Fruit fly (Drosophila melanogaster) whole organism, embryonic: ENCODE results near the gene Nckx30C.
A peak's percentile ranks its signal among the peaks of the same experiment; 100 is the strongest.

ENCODE experiments used
- Adf1 ChIP-seq: fragments of 200-800 bp; sonication (Bioruptor generic); IDR thresholded peaks from 2 replicates; pipeline ENCODE4 v1.3.6; 2022; ENCODE audit warnings: missing biosample characterization, missing genetic modification characterization
- Bdp1 ChIP-seq: fragments of 200-800 bp; sonication (Bioruptor generic); optimal IDR thresholded peaks from 3 replicates; lab custom pipeline; 2016; ENCODE audit warnings: missing biosample characterization, missing genetic modification characterization
- Bgb ChIP-seq: fragments of 200-800 bp; sonication (Bioruptor generic); IDR thresholded peaks from 2 replicates; pipeline ENCODE4 v1.3.6; 2022; ENCODE audit warnings: missing biosample characterization, missing genetic modification characterization; ENCODE audit not compliant: partially characterized antibody
- CG13296 ChIP-seq: fragments of 200-800 bp; sonication (Bioruptor generic); optimal IDR thresholded peaks from 3 replicates; lab custom pipeline; 2018; ENCODE audit warnings: missing biosample characterization, mild to moderate bottlenecking, missing genetic modification characterization
- CG1832 ChIP-seq: fragments of 200-800 bp; sonication (Bioruptor generic); optimal IDR thresholded peaks from 2 replicates; lab custom pipeline; 2017; ENCODE audit warnings: missing biosample characterization, mild to moderate bottlenecking, missing genetic modification characterization, inconsistent platforms
- CG3163 ChIP-seq: fragments of 200-800 bp; sonication (Bioruptor generic); optimal IDR thresholded peaks from 3 replicates; lab custom pipeline; 2016; ENCODE audit warnings: missing biosample characterization, missing genetic modification characterization
- CG32532 ChIP-seq: fragments of 200-800 bp; sonication (Bioruptor generic); IDR thresholded peaks from 2 replicates; pipeline ENCODE4 v1.3.6; 2022; ENCODE audit warnings: missing biosample characterization, missing genetic modification characterization
- CG3281 ChIP-seq: fragments of 200-800 bp; sonication (Bioruptor generic); optimal IDR thresholded peaks from 3 replicates; lab custom pipeline; 2017; ENCODE audit warnings: missing biosample characterization, mild to moderate bottlenecking, missing genetic modification characterization
- CG33213 ChIP-seq: fragments of 200-800 bp; sonication (Bioruptor generic); optimal IDR thresholded peaks from 3 replicates; lab custom pipeline; 2016; ENCODE audit warnings: missing biosample characterization, missing genetic modification characterization
- CG34376 ChIP-seq: fragments of 200-800 bp; sonication (Bioruptor generic); optimal IDR thresholded peaks from 2 replicates; lab custom pipeline; 2018; ENCODE audit warnings: missing biosample characterization, mild to moderate bottlenecking, missing genetic modification characterization
- CG34422 ChIP-seq: fragments of 200-800 bp; sonication (Bioruptor generic); IDR thresholded peaks from 3 replicates; pipeline ENCODE4 v1.3.6; 2022; ENCODE audit warnings: missing biosample characterization, missing genetic modification characterization
- CG3726 ChIP-seq: fragments of 200-800 bp; sonication (Bioruptor generic); IDR thresholded peaks from 3 replicates; pipeline ENCODE4, ENCODE4 v1.3.6; 2022; ENCODE audit warnings: missing biosample characterization, missing genetic modification characterization
- CG4617 ChIP-seq: fragments of 200-800 bp; sonication (Bioruptor generic); optimal IDR thresholded peaks from 3 replicates; lab custom pipeline; 2016; ENCODE audit warnings: missing biosample characterization, missing genetic modification characterization, borderline replicate concordance
- CG5953 ChIP-seq: fragments of 200-800 bp; sonication (Bioruptor generic); IDR thresholded peaks from 2 replicates; pipeline ENCODE4 v1.3.6; 2022; ENCODE audit warnings: missing biosample characterization, missing genetic modification characterization
- CG6854 ChIP-seq: fragments of 200-800 bp; sonication (Bioruptor generic); optimal IDR thresholded peaks from 3 replicates; lab custom pipeline; 2017; ENCODE audit warnings: missing biosample characterization, mild to moderate bottlenecking, missing genetic modification characterization
- CG7556 ChIP-seq: fragments of 200-800 bp; sonication (Bioruptor generic); optimal IDR thresholded peaks from 2 replicates; lab custom pipeline; 2017; ENCODE audit warnings: missing biosample characterization, mild to moderate bottlenecking, missing genetic modification characterization
- CG7786 ChIP-seq: fragments of 200-800 bp; sonication (Bioruptor generic); optimal IDR thresholded peaks from 2 replicates; lab custom pipeline; 2016; ENCODE audit warnings: missing biosample characterization, missing genetic modification characterization
- CG9437 ChIP-seq: fragments of 200-800 bp; sonication (Bioruptor generic); optimal IDR thresholded peaks from 2 replicates; lab custom pipeline; 2018; ENCODE audit warnings: missing biosample characterization, mild to moderate bottlenecking, missing genetic modification characterization
- CG9876 ChIP-seq: fragments of 200-800 bp; sonication (Bioruptor generic); optimal IDR thresholded peaks from 2 replicates; lab custom pipeline; 2016; ENCODE audit warnings: missing biosample characterization, missing genetic modification characterization
- Dbx ChIP-seq: fragments of 200-800 bp; sonication (Bioruptor generic); IDR thresholded peaks from 3 replicates; pipeline ENCODE4 v1.3.6; 2022; ENCODE audit warnings: missing biosample characterization, missing genetic modification characterization
- ERR ChIP-seq: fragments of 200-800 bp; sonication (Bioruptor generic); optimal IDR thresholded peaks from 2 replicates; lab custom pipeline; 2016; ENCODE audit warnings: missing biosample characterization, missing genetic modification characterization
- Fer1 ChIP-seq: fragments of 200-800 bp; sonication (Bioruptor generic); optimal IDR thresholded peaks from 2 replicates; lab custom pipeline; 2017; ENCODE audit warnings: missing biosample characterization, mild to moderate bottlenecking, missing genetic modification characterization
- H15 ChIP-seq: fragments of 200-800 bp; sonication (Bioruptor generic); IDR thresholded peaks from 3 replicates; pipeline ENCODE4 v1.3.6; 2022; ENCODE audit warnings: missing biosample characterization, missing genetic modification characterization
- Hmr ChIP-seq: fragments of 200-800 bp; sonication (Bioruptor generic); optimal IDR thresholded peaks from 3 replicates; lab custom pipeline; 2017; ENCODE audit warnings: mild to moderate bottlenecking, missing biosample characterization, missing genetic modification reagents, missing genetic modification characterization
- Hr78 ChIP-seq, 2 experiments: fragments of 200-800 bp in 1 of 2; fragments of >200 bp in 1 of 2; sonication (Bioruptor generic) in 1 of 2; optimal IDR thresholded peaks; 2 replicates each; lab custom pipeline; 2017 to 2019; ENCODE audit warnings: missing biosample characterization in 2 of 2, missing genetic modification characterization in 2 of 2, mild to moderate bottlenecking in 1 of 2, moderate library complexity in 1 of 2
- NK7.1 ChIP-seq: fragments of 200-800 bp; sonication (Bioruptor generic); optimal IDR thresholded peaks from 3 replicates; lab custom pipeline; 2016; ENCODE audit warnings: missing biosample characterization, missing genetic modification characterization
- Sry-β ChIP-seq: fragments of 200-800 bp; sonication (Bioruptor generic); optimal IDR thresholded peaks from 2 replicates; lab custom pipeline; 2018; ENCODE audit warnings: missing biosample characterization, mild to moderate bottlenecking, missing genetic modification characterization, moderate library complexity
- YL-1 ChIP-seq: fragments of 200-800 bp; sonication (Bioruptor generic); optimal IDR thresholded peaks from 3 replicates; lab custom pipeline; 2017; ENCODE audit warnings: missing biosample characterization, mild to moderate bottlenecking, missing genetic modification characterization
- abd-A ChIP-seq: fragments of 200-800 bp; sonication (Bioruptor generic); optimal IDR thresholded peaks from 3 replicates; lab custom pipeline; 2019; ENCODE audit warnings: missing biosample characterization, mild to moderate bottlenecking, missing genetic modification characterization, moderate library complexity
- ase ChIP-seq: fragments of 200-800 bp; sonication (Bioruptor generic); IDR thresholded peaks from 3 replicates; pipeline ENCODE4 v1.3.6; 2022; ENCODE audit warnings: missing biosample characterization, missing genetic modification characterization
- bowl ChIP-seq: fragments of 200-800 bp; sonication (Bioruptor generic); IDR thresholded peaks from 2 replicates; pipeline ENCODE4 v1.3.6; 2022; ENCODE audit warnings: missing biosample characterization, missing genetic modification characterization
- caup ChIP-seq: fragments of 200-800 bp; sonication (Bioruptor generic); optimal IDR thresholded peaks from 3 replicates; lab custom pipeline; 2017; ENCODE audit warnings: missing biosample characterization, mild to moderate bottlenecking, missing genetic modification characterization, moderate library complexity; ENCODE audit not compliant: severe bottlenecking
- chm ChIP-seq: fragments of 200-800 bp; sonication (Bioruptor generic); IDR thresholded peaks from 2 replicates; pipeline ENCODE4 v1.3.6; 2022; ENCODE audit warnings: missing biosample characterization, missing genetic modification characterization
- dati ChIP-seq: fragments of 200-800 bp; sonication (Bioruptor generic); IDR thresholded peaks from 2 replicates; pipeline ENCODE4 v1.3.6; 2022; ENCODE audit warnings: missing biosample characterization, missing genetic modification characterization
- dpn ChIP-seq, 2 experiments: fragments of 200-800 bp; sonication (Bioruptor generic); optimal IDR thresholded peaks; 3 replicates each; lab custom pipeline; 2016; ENCODE audit warnings: missing biosample characterization in 2 of 2, missing genetic modification characterization in 2 of 2
- eyg ChIP-seq: fragments of 200-800 bp; sonication (Bioruptor generic); optimal IDR thresholded peaks from 3 replicates; lab custom pipeline; 2016; ENCODE audit warnings: missing biosample characterization, missing genetic modification characterization
- gcm ChIP-seq: fragments of 200-800 bp; sonication (Bioruptor generic); optimal IDR thresholded peaks from 2 replicates; lab custom pipeline; 2019; ENCODE audit warnings: missing biosample characterization, mild to moderate bottlenecking, missing genetic modification characterization, moderate library complexity
- gcm2 ChIP-seq: fragments of 200-800 bp; sonication (Bioruptor generic); optimal IDR thresholded peaks from 2 replicates; lab custom pipeline; 2016; ENCODE audit warnings: missing biosample characterization, missing genetic modification characterization
- hb ChIP-seq: fragments of 200-800 bp; sonication (Bioruptor generic); IDR thresholded peaks from 3 replicates; pipeline ENCODE4 v1.3.6; 2022; ENCODE audit warnings: missing biosample characterization, missing genetic modification characterization; ENCODE audit not compliant: partially characterized antibody
- hth ChIP-seq: fragments of >200 bp; optimal IDR thresholded peaks from 2 replicates; lab custom pipeline; 2017; ENCODE audit warnings: inconsistent platforms
- lmd ChIP-seq: fragments of 200-800 bp; sonication (Bioruptor generic); IDR thresholded peaks from 2 replicates; pipeline ENCODE4 v1.3.6; 2022; ENCODE audit warnings: missing biosample characterization, missing genetic modification characterization
- psq ChIP-seq: fragments of 200-800 bp; sonication (Bioruptor generic); optimal IDR thresholded peaks from 2 replicates; lab custom pipeline; 2017; ENCODE audit warnings: missing biosample characterization, missing genetic modification characterization
- ranshi ChIP-seq: fragments of 200-800 bp; sonication (Bioruptor generic); IDR thresholded peaks from 2 replicates; pipeline ENCODE4 v1.3.6; 2022; ENCODE audit warnings: missing biosample characterization, missing genetic modification characterization
- repo ChIP-seq: fragments of 200-800 bp; sonication (Bioruptor generic); optimal IDR thresholded peaks from 2 replicates; lab custom pipeline; 2016; ENCODE audit warnings: missing biosample characterization, missing genetic modification characterization
- rib ChIP-seq: fragments of 200-800 bp; sonication (Bioruptor generic); IDR thresholded peaks from 2 replicates; pipeline ENCODE4 v1.3.6; 2022; ENCODE audit warnings: missing biosample characterization, missing genetic modification characterization
- sens ChIP-seq: fragments of 200-800 bp; sonication (Bioruptor generic); peaks from one replicate; lab custom pipeline; 2016; ENCODE audit warnings: missing biosample characterization, missing genetic modification characterization
- stc ChIP-seq: fragments of 200-800 bp; sonication (Bioruptor generic); IDR thresholded peaks from 2 replicates; pipeline ENCODE4 v1.3.6; 2022; ENCODE audit warnings: missing biosample characterization, missing genetic modification characterization
- tin ChIP-seq: fragments of 200-800 bp; sonication (Bioruptor generic); optimal IDR thresholded peaks from 3 replicates; lab custom pipeline; 2016; ENCODE audit warnings: missing biosample characterization, missing genetic modification characterization
- vvl ChIP-seq: fragments of 200-800 bp; sonication (Bioruptor generic); IDR thresholded peaks from 2 replicates; pipeline ENCODE4 v1.3.6; 2022; ENCODE audit warnings: missing biosample characterization, missing genetic modification characterization
- wdn ChIP-seq: fragments of 200-800 bp; sonication (Bioruptor generic); IDR thresholded peaks from 2 replicates; pipeline ENCODE4 v1.3.6; 2022; ENCODE audit warnings: missing biosample characterization, missing genetic modification characterization
- zen2 ChIP-seq: fragments of 200-800 bp; sonication (Bioruptor generic); IDR thresholded peaks from 3 replicates; pipeline ENCODE4 v1.3.6; 2022; ENCODE audit warnings: missing biosample characterization, missing genetic modification characterization; ENCODE audit not compliant: partially characterized antibody

The Nckx30C gene

DNA sequence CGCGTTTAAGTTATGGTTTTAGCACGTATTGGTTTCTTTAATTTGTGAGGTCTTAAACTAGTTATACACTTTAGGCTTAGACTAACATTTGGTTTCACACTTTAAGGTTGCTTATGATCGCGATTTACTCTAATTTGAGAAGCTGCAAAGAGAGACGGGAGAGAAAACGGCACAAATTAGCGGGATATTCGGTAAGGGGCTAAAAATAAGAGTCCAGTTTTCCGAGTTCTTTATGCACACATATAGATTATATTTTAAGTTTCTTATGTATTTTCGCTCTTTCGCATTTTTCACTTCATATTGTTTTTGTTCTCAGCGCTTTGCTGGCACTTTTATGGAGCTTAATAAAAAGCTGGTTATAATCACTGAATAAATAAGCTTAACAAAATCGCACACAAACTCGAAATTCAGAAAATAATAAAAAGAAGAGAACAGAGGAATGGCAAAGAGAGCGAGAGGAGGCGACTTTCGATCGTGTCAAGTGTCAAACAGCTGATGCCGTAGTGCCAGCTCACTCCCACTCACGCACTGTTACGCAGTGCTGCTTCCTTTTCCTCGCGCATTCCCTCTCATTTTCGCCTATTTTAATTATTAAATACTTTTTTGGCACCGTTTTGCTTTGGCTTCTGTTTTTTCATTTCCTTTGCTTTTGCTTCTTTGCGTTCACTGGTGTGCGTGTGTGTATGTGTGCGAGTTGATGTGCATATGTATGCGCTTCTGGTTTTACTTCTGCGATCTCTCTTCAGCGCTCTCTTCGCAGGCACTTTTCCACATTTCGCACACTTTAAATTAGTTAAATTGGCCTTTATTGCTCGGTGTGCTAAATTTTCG, 48.0 kb downstream of the Nckx30C start (continued):
- TF ChIP-seq Adf1: no peak
- no peak for TF ChIP-seq CG9437 (GFP tag; lab: Kevin White, UChicago)
- peak; percentile 67 for TF ChIP-seq sens (GFP tag; lab: Kevin White, UChicago)
- TF ChIP-seq caup: peak; percentile 22
- TF ChIP-seq repo (GFP tag; lab: Kevin White, UChicago): no peak
- no peak for TF ChIP-seq Bgb (GFP tag; lab: Robert Waterston, UW)
- TF ChIP-seq Sry-β (GFP tag; lab: Kevin White, UChicago): no peak
- TF ChIP-seq NK7.1 (GFP tag; lab: Kevin White, UChicago): no peak
- TF ChIP-seq bowl (GFP tag; lab: Robert Waterston, UW): no peak
- TF ChIP-seq dpn (GFP tag; optimal IDR thresholded peaks at IDR 0.05; lab: Kevin White, UChicago): no peak
- no peak for TF ChIP-seq gcm2 (GFP tag; lab: Kevin White, UChicago)
- no peak for TF ChIP-seq CG6854 (GFP tag; lab: Kevin White, UChicago)
- TF ChIP-seq vvl: no peak
- TF ChIP-seq CG13296 (GFP tag; lab: Kevin White, UChicago): peak; percentile 26
- peak in 1 of 2 experiments; percentile 74 for TF ChIP-seq Hr78 (GFP tag; optimal IDR thresholded peaks at IDR 0.05; lab: Kevin White, UChicago)
- TF ChIP-seq CG34376: peak; percentile 8
- TF ChIP-seq CG4617 (GFP tag; lab: Kevin White, UChicago): no peak
- TF ChIP-seq CG3281: peak; percentile 41
- peak; percentile 48; the same call in 1 of the 3 replicates for TF ChIP-seq CG34422 (GFP tag; lab: Robert Waterston, UW)
- TF ChIP-seq CG33213 (GFP tag; lab: Kevin White, UChicago): no peak
- no peak for TF ChIP-seq H15 (GFP tag; lab: Robert Waterston, UW)
- peak; percentile 30 for TF ChIP-seq Hmr (GFP tag; lab: Kevin White, UChicago)
- peak; percentile 1 for TF ChIP-seq CG7556 (GFP tag; lab: Kevin White, UChicago)
- no peak for TF ChIP-seq ERR (GFP tag; lab: Kevin White, UChicago)
- TF ChIP-seq ase: no peak
- TF ChIP-seq psq (GFP tag; lab: Kevin White, UChicago): peak; percentile 69
- no peak for TF ChIP-seq zen2
- peak; percentile 38 for TF ChIP-seq CG3163 (GFP tag; lab: Kevin White, UChicago)
- TF ChIP-seq CG7786 (GFP tag; lab: Kevin White, UChicago): no peak
- TF ChIP-seq gcm (GFP tag; lab: Kevin White, UChicago): no peak
- TF ChIP-seq, all 482 proteins: peak for 43

DNA sequence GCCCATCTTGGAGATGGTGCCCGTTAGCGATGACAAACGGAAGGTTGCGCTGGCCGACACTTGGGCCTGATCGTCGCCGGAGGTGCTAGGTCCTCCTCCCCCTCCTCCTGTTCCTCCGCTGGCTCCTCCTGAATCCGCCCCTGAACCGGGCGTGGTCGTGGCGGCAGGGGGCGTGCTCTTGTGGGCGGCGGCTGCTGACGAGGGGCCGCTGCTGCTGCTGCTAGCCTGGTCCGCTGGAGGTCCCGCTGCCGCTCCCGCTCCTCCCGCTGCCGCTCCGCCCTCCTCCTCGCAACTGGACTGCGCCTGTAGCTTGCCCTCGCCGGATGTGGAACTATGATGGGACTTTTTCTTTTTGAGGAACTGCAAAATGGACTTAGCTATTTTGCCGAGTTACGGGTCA, 48.7 kb downstream of the Nckx30C start:
- TF ChIP-seq hb (GFP tag; lab: Robert Waterston, UW) (0 out of 3 replicates have a peak, but pooled peaks have one; percentile 29), hth (lab: Kevin White, UChicago) (no peak), tin (GFP tag; lab: Kevin White, UChicago) (no peak), CG1832 (GFP tag; lab: Kevin White, UChicago) (no peak), Dbx (GFP tag; lab: Robert Waterston, UW) (0 out of 3 replicates have a peak, but pooled peaks have one; percentile 36), Bdp1 (no peak), Fer1 (no peak), eyg (GFP tag; lab: Kevin White, UChicago) (no peak), rib (GFP tag; lab: Robert Waterston, UW) (no peak), CG32532 (GFP tag; lab: Robert Waterston, UW) (peak; percentile 50), dati (GFP tag; lab: Robert Waterston, UW) (0 out of 2 replicates have a peak, but pooled peaks have one; percentile 10), YL-1 (GFP tag; lab: Kevin White, UChicago) (no peak), CG9876 (peak; percentile 14), CG5953 (no peak), stc (GFP tag; lab: Robert Waterston, UW) (no peak), chm (GFP tag; lab: Robert Waterston, UW) (0 out of 2 replicates have a peak, but pooled peaks have one; percentile 40), wdn (GFP tag; lab: Robert Waterston, UW) (0 out of 2 replicates have a peak, but pooled peaks have one; percentile 9), lmd (GFP tag; lab: Robert Waterston, UW) (0 out of 2 replicates have a peak, but pooled peaks have one; percentile 4), abd-A (tag; lab: Kevin White, UChicago) (no peak), CG3726 (GFP tag; lab: Robert Waterston, UW) (0 out of 3 replicates have a peak, but pooled peaks have one; percentile 12), ranshi (no peak)
